Fruit fly (Drosophila melanogaster) whole organism, prepupa: ENCODE data around the gene svp.

Source experiments
- CG10669 ChIP-seq: fragments of 200-800 bp; sonication (Bioruptor generic); optimal IDR thresholded peaks from 3 replicates; lab custom pipeline; 2018; ENCODE audit warnings: missing biosample characterization, mild to moderate bottlenecking, missing genetic modification characterization, moderate library complexity
- CG11902 ChIP-seq: fragments of 200-800 bp; sonication (Bioruptor generic); optimal IDR thresholded peaks from 3 replicates; lab custom pipeline; 2016; ENCODE audit warnings: missing biosample characterization, missing genetic modification characterization
- CG16779 ChIP-seq: fragments of 200-800 bp; sonication (Bioruptor generic); optimal IDR thresholded peaks from 3 replicates; lab custom pipeline; 2017; ENCODE audit warnings: missing biosample characterization, mild to moderate bottlenecking, missing genetic modification characterization
- CG3032 ChIP-seq: fragments of 200-800 bp; optimal IDR thresholded peaks from 2 replicates; lab custom pipeline; 2019; ENCODE audit warnings: missing biosample characterization, mild to moderate bottlenecking, missing genetic modification characterization, moderate library complexity
- CG32006 ChIP-seq: fragments of 200-800 bp; sonication (Bioruptor generic); optimal IDR thresholded peaks from 3 replicates; lab custom pipeline; 2017; ENCODE audit warnings: missing biosample characterization, mild to moderate bottlenecking, missing genetic modification characterization
- CG34406 ChIP-seq: fragments of 200-800 bp; sonication (Bioruptor generic); optimal IDR thresholded peaks from 3 replicates; lab custom pipeline; 2016; ENCODE audit warnings: missing biosample characterization, missing genetic modification characterization
- CG6854 ChIP-seq: fragments of 200-800 bp; sonication (Bioruptor generic); optimal IDR thresholded peaks from 2 replicates; lab custom pipeline; 2017; ENCODE audit warnings: missing biosample characterization, mild to moderate bottlenecking, missing genetic modification characterization
- Eip75B ChIP-seq: fragments of 200-800 bp; sonication (Bioruptor generic); optimal IDR thresholded peaks from 3 replicates; lab custom pipeline; 2016; ENCODE audit warnings: missing biosample characterization, missing genetic modification characterization
- Eip78C ChIP-seq: fragments of 200-800 bp; sonication (Bioruptor generic); peaks from one replicate; lab custom pipeline; 2016; ENCODE audit warnings: missing biosample characterization, missing genetic modification characterization
- Ets21C ChIP-seq: fragments of 200-800 bp; sonication (Bioruptor generic); optimal IDR thresholded peaks from 3 replicates; lab custom pipeline; 2016; ENCODE audit warnings: missing biosample characterization, missing genetic modification characterization
- Gug ChIP-seq: fragments of 200-800 bp; sonication (Bioruptor generic); IDR thresholded peaks from 2 replicates; pipeline ENCODE4 v1.3.6; 2022; ENCODE audit warnings: missing biosample characterization, missing genetic modification characterization
- Hr39 ChIP-seq: fragments of 200-800 bp; sonication (Bioruptor generic); optimal IDR thresholded peaks from 2 replicates; lab custom pipeline; 2016; ENCODE audit warnings: missing biosample characterization, missing genetic modification characterization
- Met ChIP-seq: fragments of 200-800 bp; sonication (Bioruptor generic); optimal IDR thresholded peaks from 3 replicates; lab custom pipeline; 2016; ENCODE audit warnings: missing biosample characterization, missing genetic modification characterization
- dac ChIP-seq: fragments of 200-800 bp; sonication (Bioruptor generic); optimal IDR thresholded peaks from 2 replicates; lab custom pipeline; 2017; ENCODE audit warnings: missing biosample characterization, mild to moderate bottlenecking, missing genetic modification characterization
- esn ChIP-seq: fragments of 200-800 bp; sonication (Bioruptor generic); optimal IDR thresholded peaks from 2 replicates; lab custom pipeline; 2016; ENCODE audit warnings: missing biosample characterization, mild to moderate bottlenecking, missing genetic modification characterization, moderate library complexity
- lz ChIP-seq: fragments of 200-800 bp; sonication (Bioruptor generic); optimal IDR thresholded peaks from 3 replicates; lab custom pipeline; 2016; ENCODE audit warnings: missing biosample characterization, missing genetic modification characterization
- net ChIP-seq: fragments of 200-800 bp; sonication (Bioruptor generic); optimal IDR thresholded peaks from 3 replicates; lab custom pipeline; 2016; ENCODE audit warnings: missing biosample characterization, missing genetic modification characterization
- pdm3 ChIP-seq: fragments of 200-800 bp; sonication (Bioruptor generic); optimal IDR thresholded peaks from 3 replicates; lab custom pipeline; 2016; ENCODE audit warnings: missing biosample characterization, missing genetic modification characterization
- topi ChIP-seq: fragments of 200-800 bp; sonication (Bioruptor generic); optimal IDR thresholded peaks from 3 replicates; lab custom pipeline; 2016; ENCODE audit warnings: missing biosample characterization, missing genetic modification characterization

Gene svp

DNA sequence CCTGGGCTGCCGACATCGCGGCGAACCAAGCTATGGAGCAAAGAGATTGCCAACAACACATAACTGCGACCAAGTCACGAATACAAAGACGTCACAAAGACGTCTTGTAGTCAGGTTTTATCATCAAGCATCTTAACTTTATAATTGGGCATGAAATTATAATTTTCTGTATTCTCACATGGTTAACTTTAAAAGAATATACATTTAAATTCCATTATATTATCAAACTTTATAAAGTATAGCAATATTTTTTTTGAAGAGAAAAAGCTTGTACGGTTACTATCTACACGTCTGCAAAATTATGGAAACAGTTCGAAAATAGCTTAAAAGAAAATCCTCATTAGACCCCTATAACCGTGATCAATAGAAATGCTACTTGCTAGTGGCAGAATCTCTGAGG is 93.5 kb downstream of the svp start, which contains the start of gene CG10041:
Gene CG10041 (minus strand): TSS at position 101 of the 400 bp plus-strand sequence.
- no peak for TF ChIP-seq Gug
- TF ChIP-seq CG3032 (tag; lab: Kevin White, UChicago) = no peak
- no peak for TF ChIP-seq net (GFP tag; lab: Kevin White, UChicago)
- no peak for TF ChIP-seq CG11902
- TF ChIP-seq lz (GFP tag; lab: Kevin White, UChicago) = no peak
- TF ChIP-seq Ets21C (GFP tag; lab: Kevin White, UChicago) = no peak
- TF ChIP-seq CG32006 = no peak
- no peak for TF ChIP-seq pdm3 (GFP tag; lab: Kevin White, UChicago)
- TF ChIP-seq Eip75B (GFP tag; lab: Kevin White, UChicago) = no peak
- TF ChIP-seq CG16779 = no peak
- TF ChIP-seq CG10669 (GFP tag; lab: Kevin White, UChicago) = no peak
- TF ChIP-seq topi = no peak
- no peak for TF ChIP-seq CG6854 (GFP tag; lab: Kevin White, UChicago)
- TF ChIP-seq Eip78C = no peak
- TF ChIP-seq Met = no peak
- TF ChIP-seq dac (GFP tag; lab: Kevin White, UChicago) = no peak
- TF ChIP-seq esn (GFP tag; lab: Kevin White, UChicago) = no peak
- TF ChIP-seq Hr39 (GFP tag; lab: Kevin White, UChicago) = no peak
- TF ChIP-seq CG34406 = no peak
